Worm (Caenorhabditis elegans) whole organism, young adult: ENCODE data around the gene srh-7.

Source experiments
- B0261.1 ChIP-seq: sonication (generic microtip); optimal IDR thresholded peaks from 2 replicates; lab custom pipeline; 2016; ENCODE audit warnings: mild to moderate bottlenecking, missing genetic modification characterization, moderate library complexity, missing compliant biosample characterization
- efl-1 ChIP-seq: fragments of 150-350 bp; optimal IDR thresholded peaks from 2 replicates; lab custom pipeline; 2014; ENCODE audit warnings: missing biosample characterization, missing genetic modification reagents, missing genetic modification characterization
- fkh-3 ChIP-seq: sonication (generic microtip); optimal IDR thresholded peaks from 2 replicates; lab custom pipeline; 2016; ENCODE audit warnings: mild to moderate bottlenecking, missing genetic modification characterization, missing compliant biosample characterization
- lir-1 ChIP-seq: fragments of 200-800 bp; sonication (Bioruptor generic); conservative IDR thresholded peaks from 2 replicates; pipeline ENCODE4 v1.3.6; 2022; ENCODE audit warnings: missing genetic modification reagents, missing genetic modification characterization, missing compliant biosample characterization
- madf-3 ChIP-seq: fragments of 200-800 bp; sonication (Bioruptor generic); IDR thresholded peaks from 2 replicates; pipeline ENCODE4 v1.3.6; 2022; ENCODE audit warnings: missing genetic modification reagents, missing genetic modification characterization, missing compliant biosample characterization
- mes-4 ChIP-seq: sonication (generic microtip); optimal IDR thresholded peaks from 2 replicates; lab custom pipeline; 2016; ENCODE audit warnings: missing genotype, missing genetic modification characterization, missing compliant biosample characterization

DNA sequence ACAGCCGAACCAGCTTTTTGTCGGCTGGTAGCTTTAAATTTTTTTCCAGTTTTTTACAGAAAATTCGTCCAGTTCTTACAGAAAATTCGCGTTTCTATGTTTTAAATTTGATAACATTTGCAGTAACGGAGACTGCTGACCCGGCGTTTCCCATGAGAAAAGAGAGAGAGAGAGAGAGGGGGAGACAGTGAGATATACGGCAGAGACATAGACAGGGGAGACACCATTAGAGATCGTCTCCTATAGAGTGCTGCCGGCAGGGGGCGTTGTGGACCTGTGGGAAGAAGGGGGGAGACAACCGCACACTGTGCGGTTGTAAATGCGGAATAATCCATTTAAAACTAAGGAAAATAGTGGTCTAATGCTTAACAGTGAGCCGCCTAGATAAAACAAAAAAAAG, 21.6 kb downstream of the srh-7 start:
- TF ChIP-seq madf-3 (GFP tag; lab: Robert Waterston, UW): no peak
- TF ChIP-seq B0261.1: no peak
- no peak for TF ChIP-seq efl-1 (GFP tag; lab: Kevin White, UChicago)
- no peak for TF ChIP-seq mes-4 (tag; lab: Kevin White, UChicago)
- no peak for TF ChIP-seq fkh-3
- no peak for TF ChIP-seq lir-1 (GFP tag; lab: Robert Waterston, UW)
